Fruit fly (Drosophila melanogaster) S2 (cell line): ENCODE measurements around the gene CG12729.

Experiments used
- CG8478 ChIP-seq: fragments of >200 bp; optimal IDR thresholded peaks from 2 replicates; lab custom pipeline; 2018
- CTCF ChIP-seq, 2 experiments: fragments of >200 bp; optimal IDR thresholded peaks; 2 replicates each; lab custom pipeline; 2018

DNA sequence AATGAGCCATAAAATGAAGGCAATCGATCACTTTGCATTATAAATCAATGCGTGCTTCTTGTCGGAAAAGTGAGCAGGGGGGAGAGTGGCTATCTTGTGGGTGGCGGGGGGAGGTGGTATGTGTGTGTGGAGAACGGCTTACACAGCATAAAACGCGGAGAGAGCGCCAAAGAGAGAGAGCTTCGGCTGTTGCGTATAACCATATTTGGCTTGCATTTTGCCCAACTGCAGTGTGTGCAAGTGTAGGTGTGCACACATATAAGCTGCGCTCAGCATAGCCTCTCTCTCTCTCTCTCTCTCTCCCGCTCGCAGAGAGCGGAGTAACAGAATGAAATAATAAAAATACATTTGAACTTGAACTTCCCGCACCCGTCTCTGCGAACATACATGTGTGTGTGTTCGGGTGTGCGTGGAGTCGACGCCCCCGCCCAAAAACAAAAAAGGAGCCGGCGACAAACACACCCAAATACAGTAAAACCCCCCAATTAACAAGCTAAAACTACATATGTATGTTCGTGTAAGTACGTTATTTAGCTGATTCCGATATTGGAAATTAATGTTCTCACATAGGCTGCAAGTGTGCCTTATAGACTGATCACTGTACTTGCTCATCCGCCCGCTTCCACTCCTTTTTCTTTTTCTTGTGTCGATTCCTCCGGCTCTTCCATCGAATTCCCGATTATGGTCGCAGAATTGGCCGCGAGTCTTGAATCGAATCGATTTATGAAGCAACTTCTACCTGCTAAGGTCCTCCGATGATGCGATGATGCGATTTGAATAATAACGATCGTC lies 41.9 kb downstream of the CG12729 start:
- TF ChIP-seq CG8478 (no peak), CTCF (optimal IDR thresholded peaks at IDR 0.05; lab: Kevin White, UChicago) (no peak)
